Fruit fly (Drosophila melanogaster) whole organism, embryonic: ENCODE data around the gene ND-B17.2.

Source experiments
- Antp ChIP-seq: fragments of 200-800 bp; sonication (Bioruptor generic); optimal IDR thresholded peaks from 3 replicates; lab custom pipeline; 2016; ENCODE audit warnings: missing biosample characterization, missing genetic modification characterization
- Awh ChIP-seq: fragments of 200-800 bp; sonication (Bioruptor generic); IDR thresholded peaks from 2 replicates; pipeline ENCODE4, ENCODE4 v1.3.6; 2022; ENCODE audit warnings: missing biosample characterization, missing genetic modification characterization
- CG10209 ChIP-seq: fragments of 200-800 bp; sonication (Bioruptor generic); optimal IDR thresholded peaks from 3 replicates; lab custom pipeline; 2017; ENCODE audit warnings: missing biosample characterization, mild to moderate bottlenecking, missing genetic modification characterization, missing genetic modification reagents
- CG10366 ChIP-seq: fragments of 200-800 bp; sonication (Bioruptor generic); IDR thresholded peaks from 2 replicates; pipeline ENCODE4 v1.3.6; 2022; ENCODE audit warnings: missing biosample characterization, missing genetic modification characterization
- CG11456 ChIP-seq: fragments of 200-800 bp; sonication (Bioruptor generic); IDR thresholded peaks from 3 replicates; pipeline ENCODE4 v1.3.6; 2022; ENCODE audit warnings: missing biosample characterization, missing genetic modification characterization
- CG11695 ChIP-seq: fragments of 200-800 bp; sonication (Bioruptor generic); IDR thresholded peaks from 3 replicates; pipeline ENCODE4 v1.3.6; 2022; ENCODE audit warnings: missing biosample characterization, missing genetic modification characterization
- CG14965 ChIP-seq: fragments of 200-800 bp; sonication (Bioruptor generic); optimal IDR thresholded peaks from 2 replicates; lab custom pipeline; 2016; ENCODE audit warnings: missing biosample characterization, missing genetic modification characterization, borderline replicate concordance
- CG17612 ChIP-seq: fragments of 200-800 bp; sonication (Bioruptor generic); IDR thresholded peaks from 2 replicates; pipeline ENCODE4 v1.3.6; 2022; ENCODE audit warnings: missing biosample characterization, missing genetic modification characterization
- CG2129 ChIP-seq: fragments of 200-800 bp; sonication (Bioruptor generic); IDR thresholded peaks from 2 replicates; pipeline ENCODE4 v1.3.6; 2022; ENCODE audit warnings: missing biosample characterization, missing genetic modification characterization; ENCODE audit not compliant: partially characterized antibody
- CG31441 ChIP-seq: fragments of 200-800 bp; sonication (Bioruptor generic); IDR thresholded peaks from 2 replicates; pipeline ENCODE4 v1.3.6; 2022; ENCODE audit warnings: missing biosample characterization, missing genetic modification characterization
- CG42726 ChIP-seq: fragments of 200-800 bp; sonication (Bioruptor generic); IDR thresholded peaks from 2 replicates; pipeline ENCODE4 v1.3.6; 2022; ENCODE audit warnings: missing biosample characterization, missing genetic modification characterization; ENCODE audit not compliant: partially characterized antibody
- CG7372 ChIP-seq: fragments of 200-800 bp; sonication (Bioruptor generic); IDR thresholded peaks from 2 replicates; pipeline ENCODE4 v1.3.6; 2022; ENCODE audit warnings: missing biosample characterization, missing genetic modification characterization
- CG7745 ChIP-seq: fragments of 200-800 bp; sonication (Bioruptor generic); optimal IDR thresholded peaks from 2 replicates; lab custom pipeline; 2018; ENCODE audit warnings: missing biosample characterization, mild to moderate bottlenecking, missing genetic modification characterization, moderate library complexity
- CG8089 ChIP-seq: fragments of 200-800 bp; sonication (Bioruptor generic); optimal IDR thresholded peaks from 3 replicates; lab custom pipeline; 2016; ENCODE audit warnings: missing biosample characterization, missing genetic modification characterization
- CG8290 ChIP-seq, 3 experiments: fragments of 200-800 bp; sonication (Bioruptor generic); optimal IDR thresholded peaks; 2 replicates each; lab custom pipeline; 2016 to 2019; ENCODE audit warnings: missing biosample characterization in 3 of 3, missing genetic modification characterization in 3 of 3, mild to moderate bottlenecking in 2 of 3, moderate library complexity in 1 of 3
- CG8359 ChIP-seq: fragments of 200-800 bp; sonication (Bioruptor generic); optimal IDR thresholded peaks from 2 replicates; lab custom pipeline; 2017; ENCODE audit warnings: missing biosample characterization, mild to moderate bottlenecking, missing genetic modification characterization, borderline replicate concordance
- D19A ChIP-seq: fragments of 200-800 bp; optimal IDR thresholded peaks from 3 replicates; lab custom pipeline; 2019; ENCODE audit warnings: missing biosample characterization, mild to moderate bottlenecking, missing genetic modification characterization, moderate library complexity
- Deaf1 ChIP-seq: fragments of 200-800 bp; optimal IDR thresholded peaks from 3 replicates; lab custom pipeline; 2019; ENCODE audit warnings: missing biosample characterization, mild to moderate bottlenecking, missing genetic modification characterization, moderate library complexity
- Dll ChIP-seq: fragments of 200-800 bp; sonication (Bioruptor generic); IDR thresholded peaks from 4 replicates; pipeline ENCODE4 v1.3.6; 2022; ENCODE audit warnings: missing biosample characterization, missing genetic modification characterization; ENCODE audit not compliant: partially characterized antibody
- Eip74EF ChIP-seq, 2 experiments: fragments of 200-800 bp in 1 of 2; fragments of >200 bp in 1 of 2; sonication (Bioruptor generic) in 1 of 2; optimal IDR thresholded peaks; 2 replicates each; lab custom pipeline; 2017 to 2019; ENCODE audit warnings: missing biosample characterization in 2 of 2, missing genetic modification characterization in 2 of 2, mild to moderate bottlenecking in 1 of 2, moderate library complexity in 1 of 2
- Fer1 ChIP-seq: fragments of 200-800 bp; sonication (Bioruptor generic); optimal IDR thresholded peaks from 2 replicates; lab custom pipeline; 2017; ENCODE audit warnings: missing biosample characterization, mild to moderate bottlenecking, missing genetic modification characterization
- HmgD ChIP-seq: fragments of 200-800 bp; sonication (Bioruptor generic); optimal IDR thresholded peaks from 3 replicates; lab custom pipeline; 2016; ENCODE audit warnings: missing biosample characterization, missing genetic modification characterization
- HmgZ ChIP-seq: fragments of 200-800 bp; sonication (Bioruptor generic); optimal IDR thresholded peaks from 2 replicates; lab custom pipeline; 2018; ENCODE audit warnings: missing biosample characterization, mild to moderate bottlenecking, missing genetic modification characterization
- Neu2 ChIP-seq: fragments of 200-800 bp; sonication (Bioruptor generic); optimal IDR thresholded peaks from 3 replicates; lab custom pipeline; 2016; ENCODE audit warnings: missing biosample characterization, missing genetic modification characterization, borderline replicate concordance
- Sox100B ChIP-seq: fragments of 200-800 bp; sonication (Bioruptor generic); optimal IDR thresholded peaks from 3 replicates; lab custom pipeline; 2018; ENCODE audit warnings: missing biosample characterization, mild to moderate bottlenecking, missing genetic modification characterization
- Ssrp ChIP-seq: fragments of 200-800 bp; sonication (Bioruptor generic); optimal IDR thresholded peaks from 2 replicates; lab custom pipeline; 2018; ENCODE audit warnings: missing biosample characterization, mild to moderate bottlenecking, missing genetic modification characterization, moderate library complexity
- ase ChIP-seq: fragments of 200-800 bp; sonication (Bioruptor generic); IDR thresholded peaks from 3 replicates; pipeline ENCODE4 v1.3.6; 2022; ENCODE audit warnings: missing biosample characterization, missing genetic modification characterization
- bcd ChIP-seq: fragments of 200-800 bp; sonication (Bioruptor generic); optimal IDR thresholded peaks from 2 replicates; lab custom pipeline; 2017; ENCODE audit warnings: missing biosample characterization, mild to moderate bottlenecking, missing genetic modification characterization
- bigmax ChIP-seq: fragments of 200-800 bp; sonication (Bioruptor generic); optimal IDR thresholded peaks from 2 replicates; lab custom pipeline; 2018; ENCODE audit warnings: missing biosample characterization, mild to moderate bottlenecking, missing genetic modification characterization
- cas ChIP-seq: fragments of 200-800 bp; sonication (Bioruptor generic); IDR thresholded peaks from 2 replicates; pipeline ENCODE4 v1.3.6; 2022; ENCODE audit warnings: missing biosample characterization, missing genetic modification characterization
- chif ChIP-seq, 2 experiments: fragments of 200-800 bp; sonication (Bioruptor generic); optimal IDR thresholded peaks; 3 replicates each; lab custom pipeline; 2016; ENCODE audit warnings: missing biosample characterization in 2 of 2, missing genetic modification characterization in 2 of 2
- dan ChIP-seq: fragments of 200-800 bp; sonication (Bioruptor generic); IDR thresholded peaks from 2 replicates; pipeline ENCODE4 v1.3.6; 2022; ENCODE audit warnings: missing biosample characterization, missing genetic modification characterization
- dysf ChIP-seq: fragments of 200-800 bp; sonication (Bioruptor generic); IDR thresholded peaks from 3 replicates; pipeline ENCODE4 v1.3.6; 2022; ENCODE audit warnings: missing biosample characterization, missing genetic modification characterization
- en ChIP-seq: fragments of 200-800 bp; sonication (Bioruptor generic); optimal IDR thresholded peaks from 2 replicates; lab custom pipeline; 2016; ENCODE audit warnings: missing biosample characterization, missing genetic modification characterization
- ken ChIP-seq: fragments of 200-800 bp; sonication (Bioruptor generic); IDR thresholded peaks from 3 replicates; pipeline ENCODE4 v1.3.6; 2022; ENCODE audit warnings: missing biosample characterization, missing genetic modification characterization
- lilli ChIP-seq: fragments of 200-800 bp; sonication (Bioruptor generic); optimal IDR thresholded peaks from 3 replicates; lab custom pipeline; 2016; ENCODE audit warnings: missing biosample characterization, missing genetic modification characterization
- onecut ChIP-seq: fragments of 200-800 bp; sonication (Bioruptor generic); IDR thresholded peaks from 2 replicates; pipeline ENCODE4 v1.3.6; 2022; ENCODE audit warnings: missing biosample characterization, missing genetic modification characterization
- otp ChIP-seq: fragments of 200-800 bp; sonication (Bioruptor generic); IDR thresholded peaks from 3 replicates; pipeline ENCODE4, ENCODE4 v1.3.6; 2022; ENCODE audit warnings: missing biosample characterization, missing genetic modification characterization
- peb ChIP-seq: fragments of 200-800 bp; sonication (Bioruptor generic); IDR thresholded peaks from 2 replicates; pipeline ENCODE4 v1.3.6; 2022; ENCODE audit warnings: missing biosample characterization, missing genetic modification characterization
- pho ChIP-seq: fragments of 200-800 bp; sonication (Bioruptor generic); optimal IDR thresholded peaks from 2 replicates; lab custom pipeline; 2016; ENCODE audit warnings: missing biosample characterization, missing genetic modification characterization
- phol ChIP-seq: fragments of 200-800 bp; sonication (Bioruptor generic); optimal IDR thresholded peaks from 3 replicates; lab custom pipeline; 2018; ENCODE audit warnings: missing biosample characterization, mild to moderate bottlenecking, missing genetic modification characterization, moderate library complexity
- schlank ChIP-seq: fragments of 200-800 bp; sonication (Bioruptor generic); optimal IDR thresholded peaks from 2 replicates; lab custom pipeline; 2018; ENCODE audit warnings: missing biosample characterization, mild to moderate bottlenecking, missing genetic modification characterization
- sisA ChIP-seq: fragments of 200-800 bp; sonication (Bioruptor generic); IDR thresholded peaks from 2 replicates; pipeline ENCODE4 v1.3.6; 2022; ENCODE audit warnings: missing biosample characterization, missing genetic modification characterization
- sqz ChIP-seq: fragments of 200-800 bp; sonication (Bioruptor generic); optimal IDR thresholded peaks from 3 replicates; lab custom pipeline; 2018; ENCODE audit warnings: missing biosample characterization, mild to moderate bottlenecking, missing genetic modification characterization
- ssp ChIP-seq: fragments of 200-800 bp; sonication (Bioruptor generic); IDR thresholded peaks from 2 replicates; pipeline ENCODE4 v1.3.6; 2022; ENCODE audit warnings: missing biosample characterization, missing genetic modification characterization
- tap ChIP-seq: fragments of 200-800 bp; optimal IDR thresholded peaks from 3 replicates; lab custom pipeline; 2019; ENCODE audit warnings: missing biosample characterization, mild to moderate bottlenecking, missing genetic modification characterization, moderate library complexity
- toy ChIP-seq: fragments of 200-800 bp; sonication (Bioruptor generic); IDR thresholded peaks from 2 replicates; pipeline ENCODE4 v1.3.6; 2022; ENCODE audit warnings: missing biosample characterization, missing genetic modification characterization
- wdn ChIP-seq: fragments of 200-800 bp; sonication (Bioruptor generic); IDR thresholded peaks from 2 replicates; pipeline ENCODE4 v1.3.6; 2022; ENCODE audit warnings: missing biosample characterization, missing genetic modification characterization
- z ChIP-seq: fragments of 200-800 bp; sonication (Bioruptor generic); IDR thresholded peaks from 3 replicates; pipeline ENCODE4 v1.3.6; 2022; ENCODE audit warnings: missing biosample characterization, missing genetic modification characterization
- zf30C ChIP-seq: fragments of 200-800 bp; sonication (Bioruptor generic); optimal IDR thresholded peaks from 3 replicates; lab custom pipeline; 2018; ENCODE audit warnings: missing biosample characterization, mild to moderate bottlenecking, missing genetic modification characterization

Gene ND-B17.2

DNA sequence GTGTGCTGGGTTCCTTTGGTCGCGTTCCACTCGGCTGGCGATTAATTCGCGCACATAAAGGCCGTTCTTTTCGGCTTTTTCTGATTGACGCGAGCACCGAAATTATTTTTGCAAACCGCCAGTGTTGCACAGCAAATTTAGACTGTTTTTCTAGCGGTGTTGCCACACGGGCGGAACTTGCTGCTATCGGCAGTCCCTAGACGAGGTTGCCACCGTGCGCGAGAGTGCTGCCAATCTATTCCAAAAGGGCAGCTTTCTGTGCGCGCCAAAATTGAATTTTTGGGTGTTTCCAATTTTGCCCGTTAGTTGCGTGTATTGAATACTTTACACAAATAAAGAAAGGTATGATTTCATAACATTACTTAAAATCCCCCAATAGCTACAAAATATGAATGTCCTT is 5.3 kb upstream of the ND-B17.2 start, which contains the start of gene Drp1 (continued):
- TF ChIP-seq bcd (GFP tag; lab: Kevin White, UChicago) (peak; percentile 52), Antp (peak; percentile 61), Fer1 (peak; percentile 52), HmgZ (tag; lab: Kevin White, UChicago) (peak; percentile 69), dysf (GFP tag; lab: Robert Waterston, UW) (no peak; the same call in 2 of the 3 replicates), CG2129 (GFP tag; lab: Robert Waterston, UW) (no peak), CG7372 (GFP tag; lab: Robert Waterston, UW) (peak; percentile 32; the same call in 1 of the 2 replicates), CG42726 (GFP tag; lab: Robert Waterston, UW) (peak; percentile 92), chif (GFP tag; optimal IDR thresholded peaks at IDR 0.05; lab: Kevin White, UChicago) (peak in 1 of 2 experiments; percentile 30), ase (GFP tag; lab: Robert Waterston, UW) (no peak), phol (tag; lab: Kevin White, UChicago) (peak; percentile 52), D19A (tag; lab: Kevin White, UChicago) (no peak), Deaf1 (tag; lab: Kevin White, UChicago) (no peak), onecut (GFP tag; lab: Robert Waterston, UW) (peak; percentile 62), CG17612 (GFP tag; lab: Robert Waterston, UW) (no peak), CG31441 (GFP tag; lab: Robert Waterston, UW) (no peak; the same call in 1 of the 2 replicates), CG7745 (tag; lab: Kevin White, UChicago) (no peak), ken (GFP tag; lab: Robert Waterston, UW) (peak; percentile 77), en (GFP tag; lab: Kevin White, UChicago) (no peak), wdn (0 out of 2 replicates have a peak, but pooled peaks have one; percentile 23), schlank (no peak), Eip74EF (GFP tag; optimal IDR thresholded peaks at IDR 0.05; lab: Kevin White, UChicago) (no peak), CG11695 (no peak), Ssrp (tag; lab: Kevin White, UChicago) (no peak), tap (tag; lab: Kevin White, UChicago) (no peak), Neu2 (GFP tag; lab: Kevin White, UChicago) (no peak), cas (peak; percentile 35; the same call in 1 of the 2 replicates), HmgD (GFP tag; lab: Kevin White, UChicago) (peak; percentile 96), ssp (GFP tag; lab: Robert Waterston, UW) (no peak), Sox100B (GFP tag; lab: Kevin White, UChicago) (no peak), zf30C (peak; percentile 7), lilli (GFP tag; lab: Kevin White, UChicago) (peak; percentile 64), CG10366 (GFP tag; lab: Robert Waterston, UW) (no peak), bigmax (GFP tag; lab: Kevin White, UChicago) (peak; percentile 22), otp (GFP tag; lab: Robert Waterston, UW) (no peak), toy (GFP tag; lab: Robert Waterston, UW) (no peak), z (GFP tag; lab: Robert Waterston, UW) (no peak), sisA (GFP tag; lab: Robert Waterston, UW) (peak; percentile 63), pho (GFP tag; lab: Kevin White, UChicago) (peak; percentile 69), Dll (GFP tag; lab: Robert Waterston, UW) (peak; percentile 59; the same call in 3 of the 4 replicates), CG8089 (GFP tag; lab: Kevin White, UChicago) (no peak), CG14965 (GFP tag; lab: Kevin White, UChicago) (no peak), dan (GFP tag; lab: Robert Waterston, UW) (no peak), CG8290 (GFP tag; optimal IDR thresholded peaks at IDR 0.05; lab: Kevin White, UChicago) (peak; percentile 78), CG8290 (tag; optimal IDR thresholded peaks at IDR 0.05; lab: Kevin White, UChicago) (peak; percentile 54 to 89), CG11456 (peak; percentile 74; the same call in 2 of the 3 replicates), sqz (GFP tag; lab: Kevin White, UChicago) (no peak), CG10209 (GFP tag; lab: Kevin White, UChicago) (peak; percentile 31), CG8359 (GFP tag; lab: Kevin White, UChicago) (no peak), peb (GFP tag; lab: Robert Waterston, UW) (no peak), Awh (GFP tag; lab: Robert Waterston, UW) (no peak)
